Fruit fly (Drosophila melanogaster) whole organism, wandering third instar larva: Measurements from ENCODE around the gene CG33322.

Experiments
- CG32264 ChIP-seq: fragments of 200-800 bp; sonication (Bioruptor generic); optimal IDR thresholded peaks from 2 replicates; lab custom pipeline; 2016; ENCODE audit warnings: missing biosample characterization, missing genetic modification characterization
- CG9705 ChIP-seq: fragments of 200-800 bp; sonication (Bioruptor generic); optimal IDR thresholded peaks from 2 replicates; lab custom pipeline; 2018; ENCODE audit warnings: missing biosample characterization, mild to moderate bottlenecking, missing genetic modification characterization
- N ChIP-seq: fragments of >200 bp; optimal IDR thresholded peaks from 2 replicates; lab custom pipeline; 2018; ENCODE audit warnings: missing biosample characterization, missing external identifiers, missing genetic modification characterization
- br ChIP-seq: fragments of 200-800 bp; sonication (Bioruptor generic); optimal IDR thresholded peaks from 2 replicates; lab custom pipeline; 2016; ENCODE audit warnings: missing biosample characterization, missing genetic modification characterization
- fru ChIP-seq: fragments of 200-800 bp; sonication (Bioruptor generic); optimal IDR thresholded peaks from 3 replicates; lab custom pipeline; 2016; ENCODE audit warnings: missing biosample characterization, mild to moderate bottlenecking, missing genetic modification characterization
- h ChIP-seq: fragments of 200-800 bp; sonication (Bioruptor generic); optimal IDR thresholded peaks from 3 replicates; lab custom pipeline; 2016; ENCODE audit warnings: missing biosample characterization, mild to moderate bottlenecking, missing genetic modification characterization
- psq ChIP-seq: fragments of 200-800 bp; sonication (Bioruptor generic); optimal IDR thresholded peaks from 3 replicates; lab custom pipeline; 2017; ENCODE audit warnings: missing biosample characterization, mild to moderate bottlenecking, missing genetic modification characterization, moderate library complexity
- rgr ChIP-seq: fragments of 200-800 bp; sonication (Bioruptor generic); optimal IDR thresholded peaks from 3 replicates; lab custom pipeline; 2016; ENCODE audit warnings: missing biosample characterization, mild to moderate bottlenecking, missing genetic modification characterization

dm6 chr2L:20770242-20770769 is 45.7 kb downstream of the CG33322 start, which contains the start of gene cad:
- peak; percentile 45 for TF ChIP-seq psq (GFP tag; lab: Kevin White, UChicago)
- peak; percentile 65 for TF ChIP-seq h (GFP tag; lab: Kevin White, UChicago)
- no peak for TF ChIP-seq CG32264 (GFP tag; lab: Kevin White, UChicago)
- TF ChIP-seq CG9705 (GFP tag; lab: Kevin White, UChicago) = peak; percentile 26
- peak; percentile 68 for TF ChIP-seq rgr (GFP tag; lab: Kevin White, UChicago)
- TF ChIP-seq N (GFP tag; lab: Kevin White, UChicago) = no peak
- TF ChIP-seq br (GFP tag; lab: Kevin White, UChicago) = peak; percentile 57
- no peak for TF ChIP-seq fru
